Fruit fly (Drosophila melanogaster) whole organism, prepupa: Measurements from ENCODE around the gene CG14451.

Experiments
- CG10631 ChIP-seq: fragments of 200-800 bp; sonication (Bioruptor generic); optimal IDR thresholded peaks from 2 replicates; lab custom pipeline; 2016; ENCODE audit warnings: missing biosample characterization, missing genetic modification characterization
- CG10669 ChIP-seq: fragments of 200-800 bp; sonication (Bioruptor generic); optimal IDR thresholded peaks from 3 replicates; lab custom pipeline; 2018; ENCODE audit warnings: missing biosample characterization, mild to moderate bottlenecking, missing genetic modification characterization, moderate library complexity
- CG11294 ChIP-seq: fragments of 200-800 bp; sonication (Bioruptor generic); IDR thresholded peaks from 2 replicates; pipeline ENCODE4 v1.3.6; 2022; ENCODE audit warnings: missing biosample characterization, missing genetic modification characterization
- CG11762 ChIP-seq: fragments of 200-800 bp; sonication (Bioruptor generic); optimal IDR thresholded peaks from 3 replicates; lab custom pipeline; 2016; ENCODE audit warnings: missing biosample characterization, missing genetic modification characterization; ENCODE audit not compliant: insufficient read depth
- CG11902 ChIP-seq: fragments of 200-800 bp; sonication (Bioruptor generic); optimal IDR thresholded peaks from 3 replicates; lab custom pipeline; 2016; ENCODE audit warnings: missing biosample characterization, missing genetic modification characterization
- CG15336 ChIP-seq: fragments of 200-800 bp; sonication (Bioruptor generic); IDR thresholded peaks from 2 replicates; pipeline ENCODE4 v1.3.6; 2022; ENCODE audit warnings: missing biosample characterization, missing genetic modification characterization
- CG1621 ChIP-seq: fragments of 200-800 bp; sonication (Bioruptor generic); optimal IDR thresholded peaks from 3 replicates; lab custom pipeline; 2018; ENCODE audit warnings: missing biosample characterization, mild to moderate bottlenecking, missing genetic modification characterization
- CG16779 ChIP-seq: fragments of 200-800 bp; sonication (Bioruptor generic); optimal IDR thresholded peaks from 3 replicates; lab custom pipeline; 2017; ENCODE audit warnings: missing biosample characterization, mild to moderate bottlenecking, missing genetic modification characterization
- CG3032 ChIP-seq: fragments of 200-800 bp; optimal IDR thresholded peaks from 2 replicates; lab custom pipeline; 2019; ENCODE audit warnings: missing biosample characterization, mild to moderate bottlenecking, missing genetic modification characterization, moderate library complexity
- CG31627 ChIP-seq: fragments of 200-800 bp; sonication (Bioruptor generic); optimal IDR thresholded peaks from 3 replicates; lab custom pipeline; 2016; ENCODE audit warnings: missing biosample characterization, missing genetic modification characterization
- CG32006 ChIP-seq: fragments of 200-800 bp; sonication (Bioruptor generic); optimal IDR thresholded peaks from 3 replicates; lab custom pipeline; 2017; ENCODE audit warnings: missing biosample characterization, mild to moderate bottlenecking, missing genetic modification characterization
- CG34406 ChIP-seq: fragments of 200-800 bp; sonication (Bioruptor generic); optimal IDR thresholded peaks from 3 replicates; lab custom pipeline; 2016; ENCODE audit warnings: missing biosample characterization, missing genetic modification characterization
- CG3919 ChIP-seq: fragments of 200-800 bp; sonication (Bioruptor generic); optimal IDR thresholded peaks from 3 replicates; lab custom pipeline; 2016; ENCODE audit warnings: missing biosample characterization, missing genetic modification characterization
- CG6163 ChIP-seq: fragments of 200-800 bp; sonication (Bioruptor generic); IDR thresholded peaks from 3 replicates; pipeline ENCODE4 v1.3.6; 2022; ENCODE audit warnings: missing biosample characterization, missing genetic modification characterization
- CG6276 ChIP-seq: fragments of 200-800 bp; sonication (Bioruptor generic); optimal IDR thresholded peaks from 2 replicates; lab custom pipeline; 2017; ENCODE audit warnings: missing biosample characterization, mild to moderate bottlenecking, missing genetic modification characterization
- CG6792 ChIP-seq: fragments of 200-800 bp; sonication (Bioruptor generic); optimal IDR thresholded peaks from 3 replicates; lab custom pipeline; 2016; ENCODE audit warnings: missing biosample characterization, missing genetic modification characterization
- CG6808 ChIP-seq: fragments of 200-800 bp; sonication (Bioruptor generic); optimal IDR thresholded peaks from 3 replicates; lab custom pipeline; 2017; ENCODE audit warnings: missing biosample characterization, missing genetic modification characterization, mild to moderate bottlenecking, moderate library complexity, missing genetic modification reagents
- CG6854 ChIP-seq: fragments of 200-800 bp; sonication (Bioruptor generic); optimal IDR thresholded peaks from 2 replicates; lab custom pipeline; 2017; ENCODE audit warnings: missing biosample characterization, mild to moderate bottlenecking, missing genetic modification characterization
- CG7368 ChIP-seq: fragments of 200-800 bp; sonication (Bioruptor generic); optimal IDR thresholded peaks from 3 replicates; lab custom pipeline; 2016; ENCODE audit warnings: missing biosample characterization, missing genetic modification characterization
- CG8119 ChIP-seq: fragments of 200-800 bp; sonication (Bioruptor generic); IDR thresholded peaks from 3 replicates; pipeline ENCODE4 v1.3.6; 2022; ENCODE audit warnings: missing biosample characterization, missing genetic modification characterization
- CG8319 ChIP-seq: fragments of 200-800 bp; sonication (Bioruptor generic); optimal IDR thresholded peaks from 3 replicates; lab custom pipeline; 2016; ENCODE audit warnings: missing biosample characterization, missing genetic modification characterization
- CG8632 ChIP-seq: fragments of 200-800 bp; sonication (Bioruptor generic); optimal IDR thresholded peaks from 3 replicates; lab custom pipeline; 2016; ENCODE audit warnings: missing biosample characterization, missing genetic modification characterization
- Eip75B ChIP-seq: fragments of 200-800 bp; sonication (Bioruptor generic); optimal IDR thresholded peaks from 3 replicates; lab custom pipeline; 2016; ENCODE audit warnings: missing biosample characterization, missing genetic modification characterization
- Eip78C ChIP-seq: fragments of 200-800 bp; sonication (Bioruptor generic); peaks from one replicate; lab custom pipeline; 2016; ENCODE audit warnings: missing biosample characterization, missing genetic modification characterization
- Eip93F ChIP-seq: fragments of 200-800 bp; sonication (Bioruptor generic); optimal IDR thresholded peaks from 2 replicates; lab custom pipeline; 2016; ENCODE audit warnings: missing biosample characterization, mild to moderate bottlenecking, missing genetic modification characterization
- Ets21C ChIP-seq: fragments of 200-800 bp; sonication (Bioruptor generic); optimal IDR thresholded peaks from 3 replicates; lab custom pipeline; 2016; ENCODE audit warnings: missing biosample characterization, missing genetic modification characterization
- Gug ChIP-seq: fragments of 200-800 bp; sonication (Bioruptor generic); IDR thresholded peaks from 2 replicates; pipeline ENCODE4 v1.3.6; 2022; ENCODE audit warnings: missing biosample characterization, missing genetic modification characterization
- Hr38 ChIP-seq: sonication (Bioruptor generic); optimal IDR thresholded peaks from 2 replicates; lab custom pipeline; 2016; ENCODE audit warnings: missing biosample characterization, missing genetic modification characterization
- Hr39 ChIP-seq: fragments of 200-800 bp; sonication (Bioruptor generic); optimal IDR thresholded peaks from 2 replicates; lab custom pipeline; 2016; ENCODE audit warnings: missing biosample characterization, missing genetic modification characterization
- Hr4 ChIP-seq: fragments of 200-800 bp; sonication (Bioruptor generic); optimal IDR thresholded peaks from 3 replicates; lab custom pipeline; 2016; ENCODE audit warnings: missing biosample characterization, missing genetic modification characterization
- Lpt ChIP-seq: fragments of 200-800 bp; sonication (Bioruptor generic); optimal IDR thresholded peaks from 3 replicates; lab custom pipeline; 2016; ENCODE audit warnings: missing biosample characterization, missing genetic modification characterization
- Met ChIP-seq: fragments of 200-800 bp; sonication (Bioruptor generic); optimal IDR thresholded peaks from 3 replicates; lab custom pipeline; 2016; ENCODE audit warnings: missing biosample characterization, missing genetic modification characterization
- OdsH ChIP-seq: fragments of 200-800 bp; sonication (Bioruptor generic); optimal IDR thresholded peaks from 3 replicates; lab custom pipeline; 2016; ENCODE audit warnings: missing biosample characterization, missing genetic modification characterization
- Smox ChIP-seq: fragments of 200-800 bp; sonication (Bioruptor generic); optimal IDR thresholded peaks from 3 replicates; lab custom pipeline; 2016; ENCODE audit warnings: missing biosample characterization, missing genetic modification characterization
- Sox102F ChIP-seq: fragments of 200-800 bp; sonication (Bioruptor generic); optimal IDR thresholded peaks from 2 replicates; lab custom pipeline; 2016; ENCODE audit warnings: missing biosample characterization, mild to moderate bottlenecking, missing genetic modification characterization
- Sox14 ChIP-seq: fragments of 200-800 bp; sonication (Bioruptor generic); optimal IDR thresholded peaks from 3 replicates; lab custom pipeline; 2016; ENCODE audit warnings: missing biosample characterization, missing genetic modification characterization
- Sox15 ChIP-seq: fragments of 200-800 bp; sonication (Bioruptor generic); optimal IDR thresholded peaks from 3 replicates; lab custom pipeline; 2016; ENCODE audit warnings: missing biosample characterization, missing genetic modification characterization
- achi ChIP-seq: fragments of 200-800 bp; sonication (Bioruptor generic); optimal IDR thresholded peaks from 3 replicates; lab custom pipeline; 2016; ENCODE audit warnings: missing biosample characterization, missing genetic modification characterization
- acj6 ChIP-seq: fragments of 200-800 bp; sonication (Bioruptor generic); optimal IDR thresholded peaks from 3 replicates; lab custom pipeline; 2016; ENCODE audit warnings: missing biosample characterization, missing genetic modification characterization
- cyc ChIP-seq: fragments of 200-800 bp; sonication (Bioruptor generic); optimal IDR thresholded peaks from 3 replicates; lab custom pipeline; 2016; ENCODE audit warnings: missing biosample characterization, missing genetic modification characterization
- dsx ChIP-seq: fragments of 200-800 bp; optimal IDR thresholded peaks from 3 replicates; lab custom pipeline; 2019; ENCODE audit warnings: missing biosample characterization, mild to moderate bottlenecking, missing genetic modification characterization, moderate library complexity; ENCODE audit not compliant: poor library complexity, severe bottlenecking
- esn ChIP-seq: fragments of 200-800 bp; sonication (Bioruptor generic); optimal IDR thresholded peaks from 2 replicates; lab custom pipeline; 2016; ENCODE audit warnings: missing biosample characterization, mild to moderate bottlenecking, missing genetic modification characterization, moderate library complexity
- fd59A ChIP-seq: fragments of 200-800 bp; sonication (Bioruptor generic); optimal IDR thresholded peaks from 2 replicates; lab custom pipeline; 2017; ENCODE audit warnings: missing biosample characterization, mild to moderate bottlenecking, missing genetic modification characterization, missing genetic modification reagents
- fd85E ChIP-seq: fragments of 200-800 bp; sonication (Bioruptor generic); optimal IDR thresholded peaks from 3 replicates; lab custom pipeline; 2016; ENCODE audit warnings: missing biosample characterization, missing genetic modification characterization
- lz ChIP-seq: fragments of 200-800 bp; sonication (Bioruptor generic); optimal IDR thresholded peaks from 3 replicates; lab custom pipeline; 2016; ENCODE audit warnings: missing biosample characterization, missing genetic modification characterization
- net ChIP-seq: fragments of 200-800 bp; sonication (Bioruptor generic); optimal IDR thresholded peaks from 3 replicates; lab custom pipeline; 2016; ENCODE audit warnings: missing biosample characterization, missing genetic modification characterization
- pdm3 ChIP-seq: fragments of 200-800 bp; sonication (Bioruptor generic); optimal IDR thresholded peaks from 3 replicates; lab custom pipeline; 2016; ENCODE audit warnings: missing biosample characterization, missing genetic modification characterization
- spab ChIP-seq: fragments of 200-800 bp; sonication (Bioruptor generic); optimal IDR thresholded peaks from 2 replicates; lab custom pipeline; 2017; ENCODE audit warnings: missing biosample characterization, mild to moderate bottlenecking, missing genetic modification characterization, missing genetic modification reagents
- ss ChIP-seq, 2 experiments: fragments of 200-800 bp; sonication (Bioruptor generic); optimal IDR thresholded peaks; 2 replicates in 1 of 2; 3 replicates in 1 of 2; lab custom pipeline; 2017 to 2018; ENCODE audit warnings: mild to moderate bottlenecking in 2 of 2, missing biosample characterization in 2 of 2, missing genetic modification characterization in 2 of 2, moderate library complexity in 1 of 2
- svp ChIP-seq: fragments of 200-800 bp; sonication (Bioruptor generic); peaks from one replicate; lab custom pipeline; 2016; ENCODE audit warnings: missing biosample characterization, missing genetic modification characterization
- vri ChIP-seq: fragments of 200-800 bp; sonication (Bioruptor generic); optimal IDR thresholded peaks from 3 replicates; lab custom pipeline; 2016; ENCODE audit warnings: missing biosample characterization, mild to moderate bottlenecking, missing genetic modification characterization

CG14451 gene

dm6 chr3L:22741389-22742120, 19.7 kb upstream of the CG14451 start, which contains the start of gene CG7369:
TSS of gene CG7369 (plus strand) at chr3L:22741793.
- peak; percentile 83 for TF ChIP-seq Ets21C (GFP tag; lab: Kevin White, UChicago)
- TF ChIP-seq CG11902 (GFP tag; lab: Kevin White, UChicago), result peak; percentile 84
- TF ChIP-seq ss (GFP tag; optimal IDR thresholded peaks at IDR 0.05; lab: Kevin White, UChicago), result peak in 1 of 2 experiments; percentile 83
- TF ChIP-seq Sox102F (GFP tag; lab: Kevin White, UChicago), result peak; percentile 86
- peak; percentile 70 for TF ChIP-seq CG8119 (GFP tag; lab: Robert Waterston, UW)
- peak; percentile 72 for TF ChIP-seq net (GFP tag; lab: Kevin White, UChicago)
- TF ChIP-seq CG11294 (GFP tag; lab: Robert Waterston, UW), result peak; percentile 82
- TF ChIP-seq CG10669 (GFP tag; lab: Kevin White, UChicago), result peak; percentile 83
- peak; percentile 93 for TF ChIP-seq Eip78C (GFP tag; lab: Kevin White, UChicago)
- TF ChIP-seq CG10631 (GFP tag; lab: Kevin White, UChicago), result peak; percentile 93
- TF ChIP-seq CG6854 (GFP tag; lab: Kevin White, UChicago), result peak; percentile 14
- TF ChIP-seq CG16779 (tag; lab: Kevin White, UChicago), result peak; percentile 57
- TF ChIP-seq CG32006, result peak; percentile 85
- TF ChIP-seq Hr38 (GFP tag; lab: Kevin White, UChicago), result no peak
- TF ChIP-seq Gug (GFP tag; lab: Robert Waterston, UW), result peak; percentile 75
- peak; percentile 63 for TF ChIP-seq CG15336
- TF ChIP-seq cyc (GFP tag; lab: Kevin White, UChicago), result peak; percentile 85
- TF ChIP-seq CG6792 (GFP tag; lab: Kevin White, UChicago), result peak; percentile 85
- TF ChIP-seq Sox15, result peak; percentile 83
- TF ChIP-seq esn (GFP tag; lab: Kevin White, UChicago), result peak; percentile 90
- peak; percentile 89 for TF ChIP-seq CG3919 (GFP tag; lab: Kevin White, UChicago)
- peak; percentile 86 for TF ChIP-seq acj6 (GFP tag; lab: Kevin White, UChicago)
- peak; percentile 59 for TF ChIP-seq fd85E (GFP tag; lab: Kevin White, UChicago)
- peak; percentile 87 for TF ChIP-seq Met
- TF ChIP-seq CG1621 (tag; lab: Kevin White, UChicago), result peak; percentile 60
- peak; percentile 88 for TF ChIP-seq Smox (GFP tag; lab: Kevin White, UChicago)
- TF ChIP-seq dsx (GFP tag; lab: Kevin White, UChicago), result peak; percentile 99
- peak; percentile 88 for TF ChIP-seq lz
- peak; percentile 81 for TF ChIP-seq Sox14 (GFP tag; lab: Kevin White, UChicago)
- TF ChIP-seq CG8632, result peak; percentile 84
- peak; percentile 86 for TF ChIP-seq CG34406 (GFP tag; lab: Kevin White, UChicago)
- TF ChIP-seq Lpt (GFP tag; lab: Kevin White, UChicago), result peak; percentile 46
- TF ChIP-seq CG6163 (GFP tag; lab: Robert Waterston, UW), result peak; percentile 86
- peak; percentile 86 for TF ChIP-seq achi (GFP tag; lab: Kevin White, UChicago)
- TF ChIP-seq CG6808, result peak; percentile 68
- TF ChIP-seq Hr4 (GFP tag; lab: Kevin White, UChicago), result peak; percentile 85
- peak; percentile 94 for TF ChIP-seq svp
- peak; percentile 89 for TF ChIP-seq CG31627 (GFP tag; lab: Kevin White, UChicago)
- TF ChIP-seq Eip93F, result peak; percentile 75
- TF ChIP-seq CG3032 (tag; lab: Kevin White, UChicago), result peak; percentile 85
- peak; percentile 84 for TF ChIP-seq fd59A (GFP tag; lab: Kevin White, UChicago)
- no peak for TF ChIP-seq CG6276 (GFP tag; lab: Kevin White, UChicago)
- TF ChIP-seq pdm3 (GFP tag; lab: Kevin White, UChicago), result peak; percentile 85
- peak; percentile 90 for TF ChIP-seq OdsH (GFP tag; lab: Kevin White, UChicago)
- TF ChIP-seq vri (GFP tag; lab: Kevin White, UChicago), result peak; percentile 84
- peak; percentile 72 for TF ChIP-seq CG7368 (GFP tag; lab: Kevin White, UChicago)
- peak; percentile 76 for TF ChIP-seq Eip75B (GFP tag; lab: Kevin White, UChicago)
- peak; percentile 83 for TF ChIP-seq Hr39 (GFP tag; lab: Kevin White, UChicago)
- TF ChIP-seq CG11762 (GFP tag; lab: Kevin White, UChicago), result peak; percentile 82
- TF ChIP-seq CG8319 (GFP tag; lab: Kevin White, UChicago), result peak; percentile 72
- no peak for TF ChIP-seq spab (GFP tag; lab: Kevin White, UChicago)
